Worm (Caenorhabditis elegans) whole organism, L1 larva: ENCODE results near the gene flp-18.

ENCODE experiments used
- dpl-1 ChIP-seq, 3 experiments: fragments of 150-350 bp in 2 of 3; sonication (generic microtip) in 1 of 3; optimal IDR thresholded peaks; 2 replicates each; lab custom pipeline; 2014 to 2017; ENCODE audit warnings: missing biosample characterization in 3 of 3, missing genetic modification characterization in 3 of 3, missing genetic modification reagents in 3 of 3
- lin-39 ChIP-seq: fragments of 150-350 bp; optimal IDR thresholded peaks from 2 replicates; lab custom pipeline; 2014; ENCODE audit warnings: missing biosample characterization, missing genetic modification reagents, missing genetic modification characterization
- snpc-4 ChIP-seq: fragments of 150-350 bp; optimal IDR thresholded peaks from 2 replicates; lab custom pipeline; 2014; ENCODE audit warnings: missing biosample characterization, missing genetic modification characterization
- sup-37 ChIP-seq: fragments of 200-800 bp; sonication (Bioruptor generic); optimal IDR thresholded peaks from 2 replicates; lab custom pipeline; 2018; ENCODE audit warnings: mild to moderate bottlenecking, missing genetic modification characterization, missing compliant biosample characterization
- tbx-2 ChIP-seq: sonication (generic microtip); optimal IDR thresholded peaks from 2 replicates; lab custom pipeline; 2016; ENCODE audit warnings: missing genetic modification characterization, missing compliant biosample characterization
- zag-1 ChIP-seq: fragments of 150-350 bp; optimal IDR thresholded peaks from 2 replicates; lab custom pipeline; 2014; ENCODE audit warnings: missing biosample characterization, missing genetic modification characterization
- ztf-11 ChIP-seq, 2 experiments: sonication (generic microtip); optimal IDR thresholded peaks; 2 replicates each; lab custom pipeline; 2016 to 2017; ENCODE audit warnings: missing genetic modification characterization in 2 of 2, missing biosample characterization in 1 of 2, missing compliant biosample characterization in 1 of 2

ce11 chrX:3059299-3059698, 40.9 kb upstream of the flp-18 start, which contains the start of gene rsef-1:
- no peak for TF ChIP-seq zag-1 (tag; lab: Kevin White, UChicago)
- TF ChIP-seq ztf-11 (tag; optimal IDR thresholded peaks at IDR 0.05; lab: Kevin White, UChicago), result no peak
- no peak for TF ChIP-seq sup-37 (GFP tag; lab: Kevin White, UChicago)
- no peak for TF ChIP-seq dpl-1 (GFP tag; optimal IDR thresholded peaks at IDR 0.05; lab: Kevin White, UChicago)
- no peak for TF ChIP-seq lin-39
- no peak for TF ChIP-seq tbx-2
- TF ChIP-seq snpc-4 (tag; lab: Kevin White, UChicago), result no peak
